Fruit fly (Drosophila melanogaster): ENCODE results near the gene CG11345.

Gene CG11345

DNA sequence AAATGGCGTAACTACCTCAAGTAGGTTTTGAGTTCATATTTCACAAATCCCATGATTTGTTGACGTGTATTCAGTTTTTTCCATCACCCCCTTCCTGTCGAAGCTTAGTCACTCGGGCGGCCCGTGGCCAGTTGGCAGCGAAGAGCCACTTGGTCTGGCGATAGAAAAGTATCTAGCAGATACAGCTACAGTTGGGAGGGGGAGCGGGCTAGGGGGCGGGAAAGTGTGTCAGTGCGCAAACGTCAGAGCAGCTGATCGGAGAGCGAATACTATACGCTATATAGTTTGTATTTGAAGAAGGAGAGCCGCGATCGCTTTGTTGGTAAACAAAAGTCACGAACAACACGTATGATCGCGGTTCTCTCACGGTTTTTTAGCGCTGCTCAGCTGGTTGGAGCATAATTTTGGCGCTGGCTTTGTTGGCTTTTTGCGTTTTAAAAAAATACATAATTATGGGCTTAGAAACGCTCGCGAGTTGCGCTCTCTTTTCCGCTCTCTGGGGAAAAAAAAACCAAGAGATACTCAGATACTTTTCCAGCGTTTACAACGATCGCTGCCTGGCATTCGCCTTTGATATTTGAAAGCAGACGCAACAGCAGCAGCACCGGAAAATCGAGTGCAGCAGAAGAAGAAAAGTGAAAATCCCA lies 44.0 kb downstream of the CG11345 start (continued):
- TF ChIP-seq exex (tag; optimal IDR thresholded peaks at IDR 0.05), result peak; percentile 41
- TF ChIP-seq CG9215 (GFP tag; IDR thresholded peaks at IDR 0.05), result peak; percentile 19; the same call in 1 of the 2 replicates
- TF ChIP-seq CG17385 (GFP tag; optimal IDR thresholded peaks at IDR 0.05), result peak; percentile 16
- TF ChIP-seq Ets65A (GFP tag), result peak; percentile 33
- no peak for TF ChIP-seq hth (optimal IDR thresholded peaks at IDR 0.05)
- TF ChIP-seq Nf-YC (tag; optimal IDR thresholded peaks at IDR 0.05), result peak; percentile 30
- peak; percentile 16; the same call in 1 of the 2 replicates for TF ChIP-seq MBD-R2 (GFP tag; IDR thresholded peaks at IDR 0.05)
- TF ChIP-seq Fer1 (GFP tag; optimal IDR thresholded peaks at IDR 0.05), result peak; percentile 20
- peak in 1 of 2 experiments; percentile 77 for TF ChIP-seq crp (GFP tag; optimal IDR thresholded peaks at IDR 0.05)
- 0 out of 2 replicates have a peak, but pooled peaks have one; percentile 28 for TF ChIP-seq ranshi (GFP tag; IDR thresholded peaks at IDR 0.05)
- TF ChIP-seq gro (GFP tag; optimal IDR thresholded peaks at IDR 0.05), result peak; percentile 28
- TF ChIP-seq dmrt11E (tag; optimal IDR thresholded peaks at IDR 0.05), result no peak
- peak; percentile 89 for TF ChIP-seq cwo (GFP tag; optimal IDR thresholded peaks at IDR 0.05)
- TF ChIP-seq CG32772 (GFP tag; IDR thresholded peaks at IDR 0.05), result peak; percentile 38; the same call in 1 of the 2 replicates
- peak; percentile 50 for TF ChIP-seq CG32532 (GFP tag; IDR thresholded peaks at IDR 0.05)
- no peak for TF ChIP-seq CG1233 (GFP tag; optimal IDR thresholded peaks at IDR 0.05)
- TF ChIP-seq Dll (GFP tag; IDR thresholded peaks at IDR 0.05; ENCODE audit: partially characterized antibody), result peak; percentile 40; the same call in 3 of the 4 replicates
- TF ChIP-seq HHEX (GFP tag; optimal IDR thresholded peaks at IDR 0.05), result no peak
- TF ChIP-seq CG6175 (GFP tag; IDR thresholded peaks at IDR 0.05), result 0 out of 3 replicates have a peak, but pooled peaks have one; percentile 46
- peak; percentile 8 for TF ChIP-seq zf30C (GFP tag; optimal IDR thresholded peaks at IDR 0.05)
- TF ChIP-seq HmgZ (tag; optimal IDR thresholded peaks at IDR 0.05), result peak; percentile 45
- no peak for TF ChIP-seq CG8478 (optimal IDR thresholded peaks at IDR 0.05)
- peak; percentile 14; the same call in 1 of the 2 replicates for TF ChIP-seq sisA (GFP tag; IDR thresholded peaks at IDR 0.05)
- TF ChIP-seq Trl (optimal IDR thresholded peaks at IDR 0.05), result peak; percentile 65 to 93
- TF ChIP-seq Trl (GFP tag; optimal IDR thresholded peaks at IDR 0.05), result no peak
- peak; percentile 37; the same call in 1 of the 2 replicates for TF ChIP-seq Ada2b (GFP tag; IDR thresholded peaks at IDR 0.05)
- TF ChIP-seq CG13296 (GFP tag; optimal IDR thresholded peaks at IDR 0.05), result peak; percentile 21
- peak; percentile 52 for TF ChIP-seq CG2120 (GFP tag; optimal IDR thresholded peaks at IDR 0.05)
- peak; percentile 10 for TF ChIP-seq fd3F (GFP tag; optimal IDR thresholded peaks at IDR 0.05)
- TF ChIP-seq CG7556 (GFP tag; optimal IDR thresholded peaks at IDR 0.05), result no peak
- TF ChIP-seq CG2199 (GFP tag; IDR thresholded peaks at IDR 0.05), result 0 out of 3 replicates have a peak, but pooled peaks have one; percentile 29
- peak; percentile 51; the same call in 1 of the 3 replicates for TF ChIP-seq Dbx (GFP tag; IDR thresholded peaks at IDR 0.05)
- no peak for TF ChIP-seq CG1024 (GFP tag; IDR thresholded peaks at IDR 0.05)
- peak; percentile 10 for TF ChIP-seq schlank (tag; optimal IDR thresholded peaks at IDR 0.05)
- TF ChIP-seq Camta (GFP tag; optimal IDR thresholded peaks at IDR 0.05), result no peak
- TF ChIP-seq CG17568 (GFP tag; optimal IDR thresholded peaks at IDR 0.05), result peak; percentile 1
- peak; percentile 47 for TF ChIP-seq Deaf1 (tag; optimal IDR thresholded peaks at IDR 0.05)
- TF ChIP-seq crol (GFP tag; IDR thresholded peaks at IDR 0.05), result peak; percentile 98
- TF ChIP-seq tx (GFP tag; optimal IDR thresholded peaks at IDR 0.05), result no peak
- no peak for TF ChIP-seq CG31365 (tag; optimal IDR thresholded peaks at IDR 0.05)
- TF ChIP-seq CG32767 (GFP tag; IDR thresholded peaks at IDR 0.05), result peak; percentile 74
- TF ChIP-seq CG14014 (GFP tag; IDR thresholded peaks at IDR 0.05), result peak; percentile 47; the same call in 1 of the 2 replicates
- peak; percentile 49 for TF ChIP-seq shn (GFP tag; optimal IDR thresholded peaks at IDR 0.05)
- TF ChIP-seq HLH54F (GFP tag; optimal IDR thresholded peaks at IDR 0.05), result peak; percentile 14
- TF ChIP-seq CG11456 (GFP tag; IDR thresholded peaks at IDR 0.05), result peak; percentile 66; the same call in 1 of the 3 replicates
- no peak for TF ChIP-seq Dip3 (GFP tag; optimal IDR thresholded peaks at IDR 0.05)
- TF ChIP-seq CG9817 (tag; optimal IDR thresholded peaks at IDR 0.05), result peak; percentile 32
- TF ChIP-seq pum (GFP tag; optimal IDR thresholded peaks at IDR 0.05), result no peak
- TF ChIP-seq rib (GFP tag; IDR thresholded peaks at IDR 0.05), result peak; percentile 82
- peak; percentile 56; the same call in 1 of the 3 replicates for TF ChIP-seq ci (GFP tag; IDR thresholded peaks at IDR 0.05)
- TF ChIP-seq HLH3B (GFP tag; IDR thresholded peaks at IDR 0.05), result 0 out of 2 replicates have a peak, but pooled peaks have one; percentile 7
